Fruit fly (Drosophila melanogaster) whole organism, embryonic: ENCODE data around the gene CG12301.

Experiments used
- ATbp ChIP-seq: fragments of 200-800 bp; sonication (Bioruptor generic); optimal IDR thresholded peaks from 2 replicates; lab custom pipeline; 2017; ENCODE audit warnings: missing biosample characterization, mild to moderate bottlenecking, missing genetic modification characterization, missing genetic modification reagents
- Atf6 ChIP-seq: fragments of 200-800 bp; sonication (Bioruptor generic); IDR thresholded peaks from 2 replicates; pipeline ENCODE4 v1.3.6; 2022; ENCODE audit warnings: missing biosample characterization, missing genetic modification characterization
- B-H2 ChIP-seq: fragments of 200-800 bp; sonication (Bioruptor generic); optimal IDR thresholded peaks from 2 replicates; lab custom pipeline; 2018; ENCODE audit warnings: missing biosample characterization, mild to moderate bottlenecking, missing genetic modification characterization
- CG10267 ChIP-seq: fragments of 200-800 bp; sonication (Bioruptor generic); optimal IDR thresholded peaks from 2 replicates; lab custom pipeline; 2018; ENCODE audit warnings: missing biosample characterization, mild to moderate bottlenecking, missing genetic modification characterization, moderate library complexity
- CG10321 ChIP-seq: fragments of 200-800 bp; sonication (Bioruptor generic); IDR thresholded peaks from 2 replicates; pipeline ENCODE4 v1.3.6; 2022; ENCODE audit warnings: missing biosample characterization, missing genetic modification characterization
- CG10543 ChIP-seq: fragments of 200-800 bp; sonication (Bioruptor generic); optimal IDR thresholded peaks from 3 replicates; lab custom pipeline; 2017; ENCODE audit warnings: missing biosample characterization, mild to moderate bottlenecking, missing genetic modification characterization, moderate library complexity
- CG11504 ChIP-seq: fragments of 200-800 bp; sonication (Bioruptor generic); optimal IDR thresholded peaks from 3 replicates; lab custom pipeline; 2019; ENCODE audit warnings: missing biosample characterization, mild to moderate bottlenecking, missing genetic modification characterization, moderate library complexity
- CG12104 ChIP-seq: fragments of 200-800 bp; sonication (Bioruptor generic); optimal IDR thresholded peaks from 3 replicates; lab custom pipeline; 2016; ENCODE audit warnings: missing biosample characterization, missing genetic modification characterization
- CG1233 ChIP-seq: fragments of 200-800 bp; sonication (Bioruptor generic); optimal IDR thresholded peaks from 4 replicates; lab custom pipeline; 2018; ENCODE audit warnings: missing biosample characterization, mild to moderate bottlenecking, missing genetic modification characterization
- CG12659 ChIP-seq: fragments of 200-800 bp; sonication (Bioruptor generic); optimal IDR thresholded peaks from 3 replicates; lab custom pipeline; 2017; ENCODE audit warnings: mild to moderate bottlenecking, missing biosample characterization, missing genetic modification reagents, missing genetic modification characterization
- CG13894 ChIP-seq: fragments of 200-800 bp; sonication (Bioruptor generic); optimal IDR thresholded peaks from 3 replicates; lab custom pipeline; 2018; ENCODE audit warnings: missing biosample characterization, mild to moderate bottlenecking, missing genetic modification characterization, moderate library complexity
- CG14050 ChIP-seq: fragments of 200-800 bp; sonication (Bioruptor generic); IDR thresholded peaks from 3 replicates; pipeline ENCODE4 v1.3.6; 2022; ENCODE audit warnings: missing biosample characterization, missing genetic modification characterization
- CG14667 ChIP-seq: fragments of 200-800 bp; sonication (Bioruptor generic); IDR thresholded peaks from 2 replicates; pipeline ENCODE4 v1.3.6; 2022; ENCODE audit warnings: missing biosample characterization, missing genetic modification characterization
- CG16815 ChIP-seq: fragments of 200-800 bp; sonication (Bioruptor generic); optimal IDR thresholded peaks from 3 replicates; lab custom pipeline; 2017; ENCODE audit warnings: missing biosample characterization, mild to moderate bottlenecking, missing genetic modification characterization
- CG18619 ChIP-seq: fragments of 200-800 bp; sonication (Bioruptor generic); optimal IDR thresholded peaks from 3 replicates; lab custom pipeline; 2017; ENCODE audit warnings: missing biosample characterization, mild to moderate bottlenecking, missing genetic modification characterization
- CG2116 ChIP-seq: fragments of 200-800 bp; sonication (Bioruptor generic); optimal IDR thresholded peaks from 3 replicates; lab custom pipeline; 2018; ENCODE audit warnings: missing biosample characterization, mild to moderate bottlenecking, missing genetic modification characterization
- CG30431 ChIP-seq: fragments of 200-800 bp; sonication (Bioruptor generic); optimal IDR thresholded peaks from 2 replicates; lab custom pipeline; 2017; ENCODE audit warnings: missing biosample characterization, missing genetic modification characterization
- CG34224 ChIP-seq: fragments of 200-800 bp; sonication (Bioruptor generic); IDR thresholded peaks from 3 replicates; pipeline ENCODE4 v1.3.6; 2022; ENCODE audit warnings: missing biosample characterization, missing genetic modification characterization; ENCODE audit not compliant: partially characterized antibody
- CG4360 ChIP-seq: fragments of 200-800 bp; sonication (Bioruptor generic); IDR thresholded peaks from 2 replicates; pipeline ENCODE4 v1.3.6; 2022; ENCODE audit warnings: missing biosample characterization, missing genetic modification characterization
- CG5180 ChIP-seq: fragments of 200-800 bp; sonication (Bioruptor generic); optimal IDR thresholded peaks from 3 replicates; lab custom pipeline; 2017; ENCODE audit warnings: missing biosample characterization, missing genetic modification characterization, mild to moderate bottlenecking, moderate library complexity, missing genetic modification reagents
- CG6175 ChIP-seq: fragments of 200-800 bp; sonication (Bioruptor generic); IDR thresholded peaks from 3 replicates; pipeline ENCODE4 v1.3.6; 2022; ENCODE audit warnings: missing biosample characterization, missing genetic modification characterization
- CG8765 ChIP-seq: fragments of 200-800 bp; sonication (Bioruptor generic); IDR thresholded peaks from 2 replicates; pipeline ENCODE4 v1.3.6; 2022; ENCODE audit warnings: missing biosample characterization, missing genetic modification characterization
- CG9817 ChIP-seq: fragments of 200-800 bp; sonication (Bioruptor generic); optimal IDR thresholded peaks from 2 replicates; lab custom pipeline; 2018; ENCODE audit warnings: missing biosample characterization, mild to moderate bottlenecking, missing genetic modification characterization, moderate library complexity
- CG9876 ChIP-seq: fragments of 200-800 bp; sonication (Bioruptor generic); optimal IDR thresholded peaks from 2 replicates; lab custom pipeline; 2016; ENCODE audit warnings: missing biosample characterization, missing genetic modification characterization
- CHES-1-like ChIP-seq: fragments of 200-800 bp; sonication (Bioruptor generic); optimal IDR thresholded peaks from 2 replicates; lab custom pipeline; 2016; ENCODE audit warnings: missing biosample characterization, missing genetic modification characterization
- Camta ChIP-seq: fragments of 200-800 bp; sonication (Bioruptor generic); optimal IDR thresholded peaks from 2 replicates; lab custom pipeline; 2016; ENCODE audit warnings: missing biosample characterization, missing genetic modification characterization
- Dad ChIP-seq: fragments of 200-800 bp; sonication (Bioruptor generic); optimal IDR thresholded peaks from 3 replicates; lab custom pipeline; 2016; ENCODE audit warnings: missing biosample characterization, missing genetic modification characterization
- Hr3 ChIP-seq: fragments of 200-800 bp; sonication (Bioruptor generic); optimal IDR thresholded peaks from 3 replicates; lab custom pipeline; 2016; ENCODE audit warnings: missing biosample characterization, missing genetic modification characterization
- Kr ChIP-seq: fragments of 200-800 bp; sonication (Bioruptor generic); optimal IDR thresholded peaks from 2 replicates; lab custom pipeline; 2017; ENCODE audit warnings: missing biosample characterization, mild to moderate bottlenecking, missing genetic modification characterization
- NC2α ChIP-seq: fragments of 200-800 bp; sonication (Bioruptor generic); optimal IDR thresholded peaks from 2 replicates; lab custom pipeline; 2016; ENCODE audit warnings: missing biosample characterization, missing genetic modification characterization
- Nf-YA ChIP-seq: fragments of 200-800 bp; sonication (Bioruptor generic); IDR thresholded peaks from 2 replicates; pipeline ENCODE4 v1.3.6; 2022; ENCODE audit warnings: missing biosample characterization, missing genetic modification characterization
- Side ChIP-seq: fragments of 200-800 bp; sonication (Bioruptor generic); optimal IDR thresholded peaks from 2 replicates; lab custom pipeline; 2016; ENCODE audit warnings: missing biosample characterization, missing genetic modification characterization
- Xbp1 ChIP-seq: fragments of 200-800 bp; sonication (Bioruptor generic); optimal IDR thresholded peaks from 3 replicates; lab custom pipeline; 2016; ENCODE audit warnings: missing biosample characterization, mild to moderate bottlenecking, missing genetic modification characterization
- ara ChIP-seq: fragments of 200-800 bp; sonication (Bioruptor generic); IDR thresholded peaks from 2 replicates; pipeline ENCODE4 v1.3.6; 2022; ENCODE audit warnings: missing biosample characterization, missing genetic modification characterization
- cad ChIP-seq: fragments of >200 bp; optimal IDR thresholded peaks from 2 replicates; lab custom pipeline; 2017; ENCODE audit warnings: missing biosample characterization, missing genetic modification characterization
- dysf ChIP-seq: fragments of 200-800 bp; sonication (Bioruptor generic); IDR thresholded peaks from 3 replicates; pipeline ENCODE4 v1.3.6; 2022; ENCODE audit warnings: missing biosample characterization, missing genetic modification characterization
- fd96Cb ChIP-seq: fragments of 200-800 bp; sonication (Bioruptor generic); optimal IDR thresholded peaks from 2 replicates; lab custom pipeline; 2018; ENCODE audit warnings: missing biosample characterization, mild to moderate bottlenecking, missing genetic modification characterization, moderate library complexity
- gcm2 ChIP-seq: fragments of 200-800 bp; sonication (Bioruptor generic); optimal IDR thresholded peaks from 2 replicates; lab custom pipeline; 2016; ENCODE audit warnings: missing biosample characterization, missing genetic modification characterization
- grn ChIP-seq: fragments of 200-800 bp; sonication (Bioruptor generic); optimal IDR thresholded peaks from 3 replicates; lab custom pipeline; 2017; ENCODE audit warnings: missing biosample characterization, missing genetic modification characterization
- hb ChIP-seq: fragments of 200-800 bp; sonication (Bioruptor generic); IDR thresholded peaks from 3 replicates; pipeline ENCODE4 v1.3.6; 2022; ENCODE audit warnings: missing biosample characterization, missing genetic modification characterization; ENCODE audit not compliant: partially characterized antibody
- hth ChIP-seq: fragments of >200 bp; optimal IDR thresholded peaks from 2 replicates; lab custom pipeline; 2017; ENCODE audit warnings: inconsistent platforms
- phol ChIP-seq: fragments of 200-800 bp; sonication (Bioruptor generic); optimal IDR thresholded peaks from 3 replicates; lab custom pipeline; 2018; ENCODE audit warnings: missing biosample characterization, mild to moderate bottlenecking, missing genetic modification characterization, moderate library complexity
- shn ChIP-seq: fragments of 200-800 bp; sonication (Bioruptor generic); optimal IDR thresholded peaks from 3 replicates; lab custom pipeline; 2016; ENCODE audit warnings: missing biosample characterization, missing genetic modification characterization
- slp2 ChIP-seq: fragments of 200-800 bp; sonication (Bioruptor generic); optimal IDR thresholded peaks from 2 replicates; lab custom pipeline; 2016; ENCODE audit warnings: missing biosample characterization, missing genetic modification characterization
- sob ChIP-seq: fragments of 200-800 bp; sonication (Bioruptor generic); IDR thresholded peaks from 2 replicates; pipeline ENCODE4 v1.3.6; 2022; ENCODE audit warnings: missing biosample characterization, missing genetic modification characterization
- tap ChIP-seq: fragments of 200-800 bp; optimal IDR thresholded peaks from 3 replicates; lab custom pipeline; 2019; ENCODE audit warnings: missing biosample characterization, mild to moderate bottlenecking, missing genetic modification characterization, moderate library complexity
- tin ChIP-seq: fragments of 200-800 bp; sonication (Bioruptor generic); optimal IDR thresholded peaks from 3 replicates; lab custom pipeline; 2016; ENCODE audit warnings: missing biosample characterization, missing genetic modification characterization
- wdn ChIP-seq: fragments of 200-800 bp; sonication (Bioruptor generic); IDR thresholded peaks from 2 replicates; pipeline ENCODE4 v1.3.6; 2022; ENCODE audit warnings: missing biosample characterization, missing genetic modification characterization
- wek ChIP-seq: fragments of 200-800 bp; sonication (Bioruptor generic); optimal IDR thresholded peaks from 3 replicates; lab custom pipeline; 2018; ENCODE audit warnings: missing biosample characterization, mild to moderate bottlenecking, missing genetic modification characterization, moderate library complexity
- zfh2 ChIP-seq: fragments of 200-800 bp; sonication (Bioruptor generic); optimal IDR thresholded peaks from 2 replicates; lab custom pipeline; 2016; ENCODE audit warnings: missing biosample characterization, missing genetic modification characterization

The CG12301 gene

dm6 chr3L:15563058-15563850 is 17.3 kb upstream of the CG12301 start, which contains the start of the genes CG7739 and SCCRO (continued):
- TF ChIP-seq CG5180 (GFP tag; lab: Kevin White, UChicago) (no peak), tin (peak; percentile 65), CG16815 (GFP tag; lab: Kevin White, UChicago) (no peak), CG6175 (GFP tag; lab: Robert Waterston, UW) (no peak), Dad (GFP tag; lab: Kevin White, UChicago) (peak; percentile 19), CG30431 (GFP tag; lab: Kevin White, UChicago) (no peak), phol (tag; lab: Kevin White, UChicago) (peak; percentile 70), CG1233 (GFP tag; lab: Kevin White, UChicago) (peak; percentile 24), CG9817 (tag; lab: Kevin White, UChicago) (peak; percentile 71), CG14050 (GFP tag; lab: Robert Waterston, UW) (peak; percentile 28; the same call in 1 of the 3 replicates), ATbp (GFP tag; lab: Kevin White, UChicago) (no peak), CG12659 (GFP tag; lab: Kevin White, UChicago) (peak; percentile 79), grn (GFP tag; lab: Kevin White, UChicago) (no peak), CG9876 (no peak), CG2116 (GFP tag; lab: Kevin White, UChicago) (peak; percentile 97), CG4360 (GFP tag; lab: Robert Waterston, UW) (peak; percentile 56; the same call in 1 of the 2 replicates), zfh2 (GFP tag; lab: Kevin White, UChicago) (peak; percentile 41), sob (GFP tag; lab: Robert Waterston, UW) (peak; percentile 70), CG12104 (peak; percentile 1), hb (GFP tag; lab: Robert Waterston, UW) (no peak), tap (tag; lab: Kevin White, UChicago) (peak; percentile 57), CHES-1-like (GFP tag; lab: Kevin White, UChicago) (peak; percentile 46), CG10267 (tag; lab: Kevin White, UChicago) (peak; percentile 86), cad (GFP tag; lab: Kevin White, UChicago) (no peak), CG34224 (GFP tag; lab: Robert Waterston, UW) (peak; percentile 56; the same call in 1 of the 3 replicates), CG8765 (GFP tag; lab: Robert Waterston, UW) (peak; percentile 53; the same call in 1 of the 2 replicates), ara (GFP tag; lab: Robert Waterston, UW) (no peak), CG10321 (GFP tag; lab: Robert Waterston, UW) (no peak), Xbp1 (peak; percentile 71), hth (no peak), Hr3 (GFP tag; lab: Kevin White, UChicago) (peak; percentile 48), Camta (GFP tag; lab: Kevin White, UChicago) (no peak), Kr (no peak), CG14667 (GFP tag; lab: Robert Waterston, UW) (0 out of 2 replicates have a peak, but pooled peaks have one; percentile 15), B-H2 (GFP tag; lab: Kevin White, UChicago) (peak; percentile 49), gcm2 (GFP tag; lab: Kevin White, UChicago) (no peak), CG10543 (GFP tag; lab: Kevin White, UChicago) (peak; percentile 50), NC2α (no peak), wdn (GFP tag; lab: Robert Waterston, UW) (peak; percentile 68), Atf6 (GFP tag; lab: Robert Waterston, UW) (peak; percentile 60; the same call in 1 of the 2 replicates), shn (no peak), CG13894 (tag; lab: Kevin White, UChicago) (no peak), CG11504 (tag; lab: Kevin White, UChicago) (no peak), CG18619 (GFP tag; lab: Kevin White, UChicago) (peak; percentile 35), dysf (GFP tag; lab: Robert Waterston, UW) (peak; percentile 70; the same call in 2 of the 3 replicates), wek (GFP tag; lab: Kevin White, UChicago) (no peak), Nf-YA (GFP tag; lab: Robert Waterston, UW) (no peak), fd96Cb (peak; percentile 33), Side (GFP tag; lab: Kevin White, UChicago) (peak; percentile 11), slp2 (GFP tag; lab: Kevin White, UChicago) (no peak)
